Fruit fly (Drosophila melanogaster) whole organism, embryonic: Measurements from ENCODE around the gene Irk1.

Experiments
- Asciz ChIP-seq: fragments of 200-800 bp; sonication (Bioruptor generic); optimal IDR thresholded peaks from 2 replicates; lab custom pipeline; 2017; ENCODE audit warnings: missing biosample characterization, mild to moderate bottlenecking, missing genetic modification characterization, missing genetic modification reagents
- Bdp1 ChIP-seq: fragments of 200-800 bp; sonication (Bioruptor generic); optimal IDR thresholded peaks from 3 replicates; lab custom pipeline; 2016; ENCODE audit warnings: missing biosample characterization, missing genetic modification characterization
- Bteb2 ChIP-seq: fragments of 200-800 bp; sonication (Bioruptor generic); optimal IDR thresholded peaks from 2 replicates; lab custom pipeline; 2016; ENCODE audit warnings: missing biosample characterization, missing genetic modification characterization
- CG11696 ChIP-seq: fragments of 200-800 bp; sonication (Bioruptor generic); IDR thresholded peaks from 2 replicates; pipeline ENCODE4 v1.3.6; 2022; ENCODE audit warnings: missing biosample characterization, missing genetic modification characterization
- CG12219 ChIP-seq: fragments of 200-800 bp; sonication (Bioruptor generic); optimal IDR thresholded peaks from 3 replicates; lab custom pipeline; 2018; ENCODE audit warnings: missing biosample characterization, mild to moderate bottlenecking, missing genetic modification characterization
- CG1529 ChIP-seq: fragments of 200-800 bp; sonication (Bioruptor generic); optimal IDR thresholded peaks from 3 replicates; lab custom pipeline; 2018; ENCODE audit warnings: missing biosample characterization, missing genetic modification characterization
- CG17328 ChIP-seq: fragments of 200-800 bp; sonication (Bioruptor generic); IDR thresholded peaks from 2 replicates; pipeline ENCODE4 v1.3.6; 2022; ENCODE audit warnings: missing biosample characterization, missing genetic modification characterization
- CG2129 ChIP-seq: fragments of 200-800 bp; sonication (Bioruptor generic); IDR thresholded peaks from 2 replicates; pipeline ENCODE4 v1.3.6; 2022; ENCODE audit warnings: missing biosample characterization, missing genetic modification characterization; ENCODE audit not compliant: partially characterized antibody
- CG31388 ChIP-seq: fragments of 200-800 bp; sonication (Bioruptor generic); optimal IDR thresholded peaks from 2 replicates; lab custom pipeline; 2016; ENCODE audit warnings: missing biosample characterization, missing genetic modification characterization
- CG3281 ChIP-seq: fragments of 200-800 bp; sonication (Bioruptor generic); optimal IDR thresholded peaks from 3 replicates; lab custom pipeline; 2017; ENCODE audit warnings: missing biosample characterization, mild to moderate bottlenecking, missing genetic modification characterization
- CG3995 ChIP-seq: fragments of 200-800 bp; sonication (Bioruptor generic); optimal IDR thresholded peaks from 3 replicates; lab custom pipeline; 2016; ENCODE audit warnings: missing biosample characterization, missing genetic modification characterization
- CG42726 ChIP-seq: fragments of 200-800 bp; sonication (Bioruptor generic); IDR thresholded peaks from 2 replicates; pipeline ENCODE4 v1.3.6; 2022; ENCODE audit warnings: missing biosample characterization, missing genetic modification characterization; ENCODE audit not compliant: partially characterized antibody
- CG4730 ChIP-seq: fragments of 200-800 bp; sonication (Bioruptor generic); IDR thresholded peaks from 2 replicates; pipeline ENCODE4 v1.3.6; 2022; ENCODE audit warnings: missing biosample characterization, missing genetic modification characterization
- CG6689 ChIP-seq: fragments of 200-800 bp; sonication (Bioruptor generic); IDR thresholded peaks from 2 replicates; pipeline ENCODE4 v1.3.6; 2022; ENCODE audit warnings: missing biosample characterization, missing genetic modification characterization
- CG6854 ChIP-seq: fragments of 200-800 bp; sonication (Bioruptor generic); optimal IDR thresholded peaks from 3 replicates; lab custom pipeline; 2017; ENCODE audit warnings: missing biosample characterization, mild to moderate bottlenecking, missing genetic modification characterization
- CG8281 ChIP-seq: fragments of 200-800 bp; sonication (Bioruptor generic); optimal IDR thresholded peaks from 2 replicates; lab custom pipeline; 2018; ENCODE audit warnings: missing biosample characterization, mild to moderate bottlenecking, missing genetic modification characterization, moderate library complexity
- CG9215 ChIP-seq: fragments of 200-800 bp; sonication (Bioruptor generic); IDR thresholded peaks from 2 replicates; pipeline ENCODE4 v1.3.6; 2022; ENCODE audit warnings: missing biosample characterization, missing genetic modification characterization
- CG9727 ChIP-seq: fragments of 200-800 bp; sonication (Bioruptor generic); optimal IDR thresholded peaks from 3 replicates; lab custom pipeline; 2017; ENCODE audit warnings: missing biosample characterization, mild to moderate bottlenecking, missing genetic modification characterization
- CG9932 ChIP-seq: fragments of 200-800 bp; sonication (Bioruptor generic); IDR thresholded peaks from 2 replicates; pipeline ENCODE4 v1.3.6; 2022; ENCODE audit warnings: missing biosample characterization, missing genetic modification characterization
- Ets97D ChIP-seq: fragments of 200-800 bp; sonication (Bioruptor generic); optimal IDR thresholded peaks from 3 replicates; lab custom pipeline; 2016; ENCODE audit warnings: missing biosample characterization, missing genetic modification characterization
- HLH3B ChIP-seq: fragments of 200-800 bp; sonication (Bioruptor generic); IDR thresholded peaks from 2 replicates; pipeline ENCODE4 v1.3.6; 2022; ENCODE audit warnings: missing biosample characterization, missing genetic modification characterization
- Hmx ChIP-seq: fragments of 200-800 bp; sonication (Bioruptor generic); optimal IDR thresholded peaks from 2 replicates; lab custom pipeline; 2016; ENCODE audit warnings: missing biosample characterization, missing genetic modification characterization
- Mrtf ChIP-seq: fragments of 200-800 bp; sonication (Bioruptor generic); IDR thresholded peaks from 3 replicates; pipeline ENCODE4 v1.3.6; 2022; ENCODE audit warnings: missing biosample characterization, missing genetic modification characterization
- Nf-YC ChIP-seq: fragments of 200-800 bp; optimal IDR thresholded peaks from 3 replicates; lab custom pipeline; 2019; ENCODE audit warnings: missing biosample characterization, mild to moderate bottlenecking, missing genetic modification characterization, moderate library complexity
- Ptx1 ChIP-seq: fragments of 200-800 bp; sonication (Bioruptor generic); IDR thresholded peaks from 2 replicates; pipeline ENCODE4 v1.3.6; 2022; ENCODE audit warnings: missing biosample characterization, missing genetic modification characterization
- Spps ChIP-seq: fragments of 200-800 bp; sonication (Bioruptor generic); optimal IDR thresholded peaks from 2 replicates; lab custom pipeline; 2018; ENCODE audit warnings: missing biosample characterization, mild to moderate bottlenecking, missing genetic modification characterization
- Usf ChIP-seq: fragments of 200-800 bp; sonication (Bioruptor generic); optimal IDR thresholded peaks from 2 replicates; lab custom pipeline; 2017; ENCODE audit warnings: missing genotype, missing biosample characterization, missing genetic modification characterization
- ac ChIP-seq: fragments of 200-800 bp; sonication (Bioruptor generic); optimal IDR thresholded peaks from 3 replicates; lab custom pipeline; 2017; ENCODE audit warnings: missing biosample characterization, mild to moderate bottlenecking, missing genetic modification characterization
- ci ChIP-seq: fragments of 200-800 bp; sonication (Bioruptor generic); IDR thresholded peaks from 3 replicates; pipeline ENCODE4 v1.3.6; 2022; ENCODE audit warnings: missing biosample characterization, missing genetic modification characterization
- crc ChIP-seq: fragments of 200-800 bp; sonication (Bioruptor generic); optimal IDR thresholded peaks from 2 replicates; lab custom pipeline; 2016; ENCODE audit warnings: missing biosample characterization, missing genetic modification characterization
- dmrt99B ChIP-seq: fragments of 200-800 bp; sonication (Bioruptor generic); optimal IDR thresholded peaks from 2 replicates; lab custom pipeline; 2018; ENCODE audit warnings: missing biosample characterization, mild to moderate bottlenecking, missing genetic modification characterization, moderate library complexity
- dysf ChIP-seq: fragments of 200-800 bp; sonication (Bioruptor generic); IDR thresholded peaks from 3 replicates; pipeline ENCODE4 v1.3.6; 2022; ENCODE audit warnings: missing biosample characterization, missing genetic modification characterization
- ems ChIP-seq: fragments of 200-800 bp; sonication (Bioruptor generic); optimal IDR thresholded peaks from 3 replicates; lab custom pipeline; 2016; ENCODE audit warnings: missing biosample characterization, missing genetic modification characterization
- gcm ChIP-seq: fragments of 200-800 bp; sonication (Bioruptor generic); optimal IDR thresholded peaks from 2 replicates; lab custom pipeline; 2019; ENCODE audit warnings: missing biosample characterization, mild to moderate bottlenecking, missing genetic modification characterization, moderate library complexity
- nau ChIP-seq: fragments of 200-800 bp; sonication (Bioruptor generic); optimal IDR thresholded peaks from 3 replicates; lab custom pipeline; 2017; ENCODE audit warnings: missing biosample characterization, mild to moderate bottlenecking, missing genetic modification characterization, missing genetic modification reagents
- onecut ChIP-seq: fragments of 200-800 bp; sonication (Bioruptor generic); IDR thresholded peaks from 2 replicates; pipeline ENCODE4 v1.3.6; 2022; ENCODE audit warnings: missing biosample characterization, missing genetic modification characterization
- repo ChIP-seq: fragments of 200-800 bp; sonication (Bioruptor generic); optimal IDR thresholded peaks from 2 replicates; lab custom pipeline; 2016; ENCODE audit warnings: missing biosample characterization, missing genetic modification characterization
- rib ChIP-seq: fragments of 200-800 bp; sonication (Bioruptor generic); IDR thresholded peaks from 2 replicates; pipeline ENCODE4 v1.3.6; 2022; ENCODE audit warnings: missing biosample characterization, missing genetic modification characterization
- schlank ChIP-seq: fragments of 200-800 bp; sonication (Bioruptor generic); optimal IDR thresholded peaks from 2 replicates; lab custom pipeline; 2018; ENCODE audit warnings: missing biosample characterization, mild to moderate bottlenecking, missing genetic modification characterization
- sisA ChIP-seq: fragments of 200-800 bp; sonication (Bioruptor generic); IDR thresholded peaks from 2 replicates; pipeline ENCODE4 v1.3.6; 2022; ENCODE audit warnings: missing biosample characterization, missing genetic modification characterization
- wek ChIP-seq: fragments of 200-800 bp; sonication (Bioruptor generic); optimal IDR thresholded peaks from 3 replicates; lab custom pipeline; 2018; ENCODE audit warnings: missing biosample characterization, mild to moderate bottlenecking, missing genetic modification characterization, moderate library complexity
- zfh2 ChIP-seq: fragments of 200-800 bp; sonication (Bioruptor generic); optimal IDR thresholded peaks from 2 replicates; lab custom pipeline; 2016; ENCODE audit warnings: missing biosample characterization, missing genetic modification characterization

Irk1 gene

DNA sequence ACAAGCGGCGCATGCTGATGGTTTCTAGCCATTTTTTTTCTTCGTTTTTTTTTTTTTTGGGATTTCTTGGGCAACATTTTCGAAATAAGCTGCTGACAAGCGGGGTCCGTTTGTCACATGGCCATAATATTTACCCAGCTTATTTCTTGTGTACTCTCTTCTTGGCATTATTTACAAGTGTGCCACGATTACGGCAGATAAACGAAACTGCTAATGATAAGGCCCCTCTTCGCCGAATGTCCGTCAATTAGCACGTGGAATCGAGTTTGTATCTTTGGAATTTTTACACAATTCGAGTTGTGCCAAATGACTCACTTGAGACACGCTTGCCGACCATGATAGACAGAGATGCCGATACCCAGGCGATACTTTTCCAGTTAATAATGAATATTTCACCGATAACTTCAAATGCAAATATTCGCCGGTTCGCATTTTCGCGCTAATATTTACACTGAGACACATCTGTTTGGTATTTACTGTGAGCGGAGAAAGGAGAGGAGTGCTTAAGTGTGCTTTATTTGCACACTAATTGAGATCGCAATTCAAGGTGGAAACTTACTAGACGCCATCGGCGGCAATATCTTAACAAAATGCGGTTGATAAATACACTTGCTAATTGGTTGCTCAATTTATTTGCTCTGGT, 8.4 kb downstream of the Irk1 start (continued):
- TF ChIP-seq CG31388 (GFP tag; lab: Kevin White, UChicago) (no peak), Ets97D (GFP tag; lab: Kevin White, UChicago) (no peak), Bteb2 (GFP tag; lab: Kevin White, UChicago) (peak; percentile 12), CG11696 (GFP tag; lab: Robert Waterston, UW) (peak; percentile 53; the same call in 1 of the 2 replicates), Bdp1 (GFP tag; lab: Kevin White, UChicago) (no peak), Ptx1 (GFP tag; lab: Robert Waterston, UW) (peak; percentile 14; the same call in 1 of the 2 replicates), rib (peak; percentile 53), dmrt99B (tag; lab: Kevin White, UChicago) (no peak), Spps (tag; lab: Kevin White, UChicago) (no peak), sisA (GFP tag; lab: Robert Waterston, UW) (no peak), Usf (GFP tag; lab: Kevin White, UChicago) (no peak), CG6689 (GFP tag; lab: Robert Waterston, UW) (no peak), wek (GFP tag; lab: Kevin White, UChicago) (peak; percentile 28), nau (GFP tag; lab: Kevin White, UChicago) (peak; percentile 60), dysf (0 out of 3 replicates have a peak, but pooled peaks have one; percentile 17), CG9215 (no peak), CG9727 (GFP tag; lab: Kevin White, UChicago) (peak; percentile 4), crc (GFP tag; lab: Kevin White, UChicago) (no peak), CG9932 (GFP tag; lab: Robert Waterston, UW) (0 out of 2 replicates have a peak, but pooled peaks have one; percentile 25), CG8281 (tag; lab: Kevin White, UChicago) (peak; percentile 31), CG2129 (GFP tag; lab: Robert Waterston, UW) (no peak), Hmx (no peak), CG12219 (GFP tag; lab: Kevin White, UChicago) (peak; percentile 20), Asciz (GFP tag; lab: Kevin White, UChicago) (peak; percentile 55), HLH3B (GFP tag; lab: Robert Waterston, UW) (peak; percentile 44; the same call in 1 of the 2 replicates), repo (GFP tag; lab: Kevin White, UChicago) (peak; percentile 30), CG6854 (peak; percentile 7), CG42726 (no peak), CG1529 (GFP tag; lab: Kevin White, UChicago) (no peak), gcm (GFP tag; lab: Kevin White, UChicago) (no peak), CG4730 (GFP tag; lab: Robert Waterston, UW) (no peak), ci (GFP tag; lab: Robert Waterston, UW) (peak; percentile 65; the same call in 1 of the 3 replicates), Mrtf (GFP tag; lab: Robert Waterston, UW) (no peak), ac (GFP tag; lab: Kevin White, UChicago) (no peak), Nf-YC (no peak), onecut (GFP tag; lab: Robert Waterston, UW) (peak; percentile 62; the same call in 1 of the 2 replicates), schlank (peak; percentile 71), zfh2 (peak; percentile 51), CG3995 (peak; percentile 1), ems (GFP tag; lab: Kevin White, UChicago) (no peak), CG3281 (GFP tag; lab: Kevin White, UChicago) (peak; percentile 60), CG17328 (GFP tag; lab: Robert Waterston, UW) (no peak)
